Fruit fly (Drosophila melanogaster) whole organism, embryonic: ENCODE data around the gene CG14280.

Source experiments
- Atf-2 ChIP-seq: fragments of 200-800 bp; sonication (Bioruptor generic); optimal IDR thresholded peaks from 2 replicates; lab custom pipeline; 2016; ENCODE audit warnings: missing biosample characterization, missing genetic modification characterization
- B-H1 ChIP-seq: fragments of 200-800 bp; sonication (Bioruptor generic); IDR thresholded peaks from 3 replicates; pipeline ENCODE4 v1.3.6; 2022; ENCODE audit warnings: missing biosample characterization, missing genetic modification characterization
- CG1024 ChIP-seq: fragments of 200-800 bp; sonication (Bioruptor generic); IDR thresholded peaks from 2 replicates; pipeline ENCODE4 v1.3.6; 2022; ENCODE audit warnings: missing biosample characterization, missing genetic modification characterization
- CG10366 ChIP-seq: fragments of 200-800 bp; sonication (Bioruptor generic); IDR thresholded peaks from 2 replicates; pipeline ENCODE4 v1.3.6; 2022; ENCODE audit warnings: missing biosample characterization, missing genetic modification characterization
- CG10979 ChIP-seq: fragments of 200-800 bp; sonication (Bioruptor generic); optimal IDR thresholded peaks from 2 replicates; lab custom pipeline; 2018; ENCODE audit warnings: missing biosample characterization, mild to moderate bottlenecking, missing genetic modification characterization, moderate library complexity
- CG11456 ChIP-seq: fragments of 200-800 bp; sonication (Bioruptor generic); IDR thresholded peaks from 3 replicates; pipeline ENCODE4 v1.3.6; 2022; ENCODE audit warnings: missing biosample characterization, missing genetic modification characterization
- CG12391 ChIP-seq: fragments of 200-800 bp; sonication (Bioruptor generic); optimal IDR thresholded peaks from 3 replicates; lab custom pipeline; 2018; ENCODE audit warnings: missing biosample characterization, mild to moderate bottlenecking, missing genetic modification characterization, moderate library complexity
- CG12942 ChIP-seq: fragments of 200-800 bp; sonication (Bioruptor generic); optimal IDR thresholded peaks from 3 replicates; lab custom pipeline; 2016; ENCODE audit warnings: missing biosample characterization, missing genetic modification characterization
- CG14667 ChIP-seq: fragments of 200-800 bp; sonication (Bioruptor generic); IDR thresholded peaks from 2 replicates; pipeline ENCODE4 v1.3.6; 2022; ENCODE audit warnings: missing biosample characterization, missing genetic modification characterization
- CG17186 ChIP-seq: fragments of 200-800 bp; sonication (Bioruptor generic); optimal IDR thresholded peaks from 3 replicates; lab custom pipeline; 2017; ENCODE audit warnings: missing biosample characterization, missing genetic modification reagents, missing genetic modification characterization
- CG17361 ChIP-seq: fragments of 200-800 bp; sonication (Bioruptor generic); IDR thresholded peaks from 3 replicates; pipeline ENCODE4 v1.3.6; 2022; ENCODE audit warnings: missing biosample characterization, missing genetic modification characterization
- CG18476 ChIP-seq: fragments of 200-800 bp; sonication (Bioruptor generic); optimal IDR thresholded peaks from 2 replicates; lab custom pipeline; 2016; ENCODE audit warnings: missing biosample characterization, mild to moderate bottlenecking, missing genetic modification characterization
- CG2678 ChIP-seq: fragments of 200-800 bp; sonication (Bioruptor generic); optimal IDR thresholded peaks from 3 replicates; lab custom pipeline; 2019; ENCODE audit warnings: missing biosample characterization, mild to moderate bottlenecking, missing genetic modification characterization, moderate library complexity
- CG2889 ChIP-seq: fragments of 200-800 bp; sonication (Bioruptor generic); IDR thresholded peaks from 3 replicates; pipeline ENCODE4 v1.3.6; 2022; ENCODE audit warnings: missing biosample characterization, missing genetic modification characterization
- CG32767 ChIP-seq: fragments of 200-800 bp; sonication (Bioruptor generic); IDR thresholded peaks from 2 replicates; pipeline ENCODE4 v1.3.6; 2022; ENCODE audit warnings: missing biosample characterization, missing genetic modification characterization
- CG43689 ChIP-seq: fragments of 200-800 bp; sonication (Bioruptor generic); IDR thresholded peaks from 2 replicates; pipeline ENCODE4 v1.3.6; 2022; ENCODE audit warnings: missing biosample characterization, missing genetic modification characterization
- CG5180 ChIP-seq: fragments of 200-800 bp; sonication (Bioruptor generic); optimal IDR thresholded peaks from 3 replicates; lab custom pipeline; 2017; ENCODE audit warnings: missing biosample characterization, missing genetic modification characterization, mild to moderate bottlenecking, moderate library complexity, missing genetic modification reagents
- CG6813 ChIP-seq: fragments of 200-800 bp; sonication (Bioruptor generic); optimal IDR thresholded peaks from 2 replicates; lab custom pipeline; 2017; ENCODE audit warnings: missing biosample characterization, missing genetic modification characterization, mild to moderate bottlenecking, moderate library complexity, missing genetic modification reagents
- CG7372 ChIP-seq: fragments of 200-800 bp; sonication (Bioruptor generic); IDR thresholded peaks from 2 replicates; pipeline ENCODE4 v1.3.6; 2022; ENCODE audit warnings: missing biosample characterization, missing genetic modification characterization
- H2.0 ChIP-seq: fragments of 200-800 bp; sonication (Bioruptor generic); IDR thresholded peaks from 2 replicates; pipeline ENCODE4 v1.3.6; 2022; ENCODE audit warnings: missing biosample characterization, missing genetic modification characterization
- Hand ChIP-seq: fragments of 200-800 bp; sonication (Bioruptor generic); optimal IDR thresholded peaks from 2 replicates; lab custom pipeline; 2017; ENCODE audit warnings: mild to moderate bottlenecking, missing biosample characterization, missing genetic modification reagents, missing genetic modification characterization
- Hmx ChIP-seq: fragments of 200-800 bp; sonication (Bioruptor generic); optimal IDR thresholded peaks from 2 replicates; lab custom pipeline; 2016; ENCODE audit warnings: missing biosample characterization, missing genetic modification characterization
- Hr78 ChIP-seq, 2 experiments: fragments of 200-800 bp in 1 of 2; fragments of >200 bp in 1 of 2; sonication (Bioruptor generic) in 1 of 2; optimal IDR thresholded peaks; 2 replicates each; lab custom pipeline; 2017 to 2019; ENCODE audit warnings: missing biosample characterization in 2 of 2, missing genetic modification characterization in 2 of 2, mild to moderate bottlenecking in 1 of 2, moderate library complexity in 1 of 2
- Lim3 ChIP-seq: fragments of 200-800 bp; sonication (Bioruptor generic); IDR thresholded peaks from 2 replicates; pipeline ENCODE4 v1.3.6; 2022; ENCODE audit warnings: missing biosample characterization, missing genetic modification characterization
- MTF-1 ChIP-seq: fragments of 200-800 bp; sonication (Bioruptor generic); optimal IDR thresholded peaks from 2 replicates; lab custom pipeline; 2018; ENCODE audit warnings: missing biosample characterization, mild to moderate bottlenecking, missing genetic modification characterization, borderline replicate concordance
- Ravus ChIP-seq: fragments of 200-800 bp; sonication (Bioruptor generic); IDR thresholded peaks from 2 replicates; pipeline ENCODE4 v1.3.6; 2022; ENCODE audit warnings: missing biosample characterization, missing genetic modification characterization
- Scr ChIP-seq: fragments of 200-800 bp; sonication (Bioruptor generic); IDR thresholded peaks from 2 replicates; pipeline ENCODE4 v1.3.6; 2022; ENCODE audit warnings: missing biosample characterization, missing genetic modification characterization; ENCODE audit not compliant: partially characterized antibody
- Sox102F ChIP-seq: fragments of 200-800 bp; sonication (Bioruptor generic); optimal IDR thresholded peaks from 2 replicates; lab custom pipeline; 2018; ENCODE audit warnings: missing biosample characterization, mild to moderate bottlenecking, missing genetic modification characterization, moderate library complexity
- Sry-δ ChIP-seq: fragments of 200-800 bp; sonication (Bioruptor generic); optimal IDR thresholded peaks from 2 replicates; lab custom pipeline; 2016; ENCODE audit warnings: missing biosample characterization, missing genetic modification characterization
- Stat92E ChIP-seq, 3 experiments: fragments of >200 bp in 2 of 3; fragments of 200-800 bp in 1 of 3; sonication (Bioruptor generic) in 1 of 3; optimal IDR thresholded peaks; 2 replicates each; lab custom pipeline; 2017 to 2019; ENCODE audit warnings: missing biosample characterization in 3 of 3, missing genetic modification characterization in 3 of 3, mild to moderate bottlenecking in 1 of 3, moderate library complexity in 1 of 3
- Xbp1 ChIP-seq: fragments of 200-800 bp; sonication (Bioruptor generic); optimal IDR thresholded peaks from 3 replicates; lab custom pipeline; 2016; ENCODE audit warnings: missing biosample characterization, mild to moderate bottlenecking, missing genetic modification characterization
- ap ChIP-seq: fragments of 200-800 bp; sonication (Bioruptor generic); IDR thresholded peaks from 2 replicates; pipeline ENCODE4 v1.3.6; 2022; ENCODE audit warnings: missing biosample characterization, missing genetic modification characterization
- cas ChIP-seq: fragments of 200-800 bp; sonication (Bioruptor generic); IDR thresholded peaks from 2 replicates; pipeline ENCODE4 v1.3.6; 2022; ENCODE audit warnings: missing biosample characterization, missing genetic modification characterization
- cg ChIP-seq: fragments of 200-800 bp; sonication (Bioruptor generic); optimal IDR thresholded peaks from 3 replicates; lab custom pipeline; 2019; ENCODE audit warnings: missing biosample characterization, mild to moderate bottlenecking, missing genetic modification characterization, moderate library complexity
- chif ChIP-seq, 2 experiments: fragments of 200-800 bp; sonication (Bioruptor generic); optimal IDR thresholded peaks; 3 replicates each; lab custom pipeline; 2016; ENCODE audit warnings: missing biosample characterization in 2 of 2, missing genetic modification characterization in 2 of 2
- dm ChIP-seq: fragments of 200-800 bp; sonication (Bioruptor generic); optimal IDR thresholded peaks from 3 replicates; lab custom pipeline; 2016; ENCODE audit warnings: missing biosample characterization, missing genetic modification characterization
- dpn ChIP-seq, 2 experiments: fragments of 200-800 bp; sonication (Bioruptor generic); optimal IDR thresholded peaks; 3 replicates each; lab custom pipeline; 2016; ENCODE audit warnings: missing biosample characterization in 2 of 2, missing genetic modification characterization in 2 of 2
- dysf ChIP-seq: fragments of 200-800 bp; sonication (Bioruptor generic); IDR thresholded peaks from 3 replicates; pipeline ENCODE4 v1.3.6; 2022; ENCODE audit warnings: missing biosample characterization, missing genetic modification characterization
- gcm ChIP-seq: fragments of 200-800 bp; sonication (Bioruptor generic); optimal IDR thresholded peaks from 2 replicates; lab custom pipeline; 2019; ENCODE audit warnings: missing biosample characterization, mild to moderate bottlenecking, missing genetic modification characterization, moderate library complexity
- gro ChIP-seq: fragments of 200-800 bp; sonication (Bioruptor generic); optimal IDR thresholded peaks from 2 replicates; lab custom pipeline; 2016; ENCODE audit warnings: missing biosample characterization, missing genetic modification characterization
- gsb ChIP-seq: fragments of 200-800 bp; sonication (Bioruptor generic); IDR thresholded peaks from 2 replicates; pipeline ENCODE4 v1.3.6; 2022; ENCODE audit warnings: missing biosample characterization, missing genetic modification characterization
- hbn ChIP-seq: fragments of 200-800 bp; sonication (Bioruptor generic); IDR thresholded peaks from 2 replicates; pipeline ENCODE4 v1.3.6; 2022; ENCODE audit warnings: missing biosample characterization, missing genetic modification characterization; ENCODE audit not compliant: partially characterized antibody
- kni ChIP-seq: fragments of 200-800 bp; sonication (Bioruptor generic); optimal IDR thresholded peaks from 3 replicates; lab custom pipeline; 2017; ENCODE audit warnings: mild to moderate bottlenecking, missing biosample characterization, missing genetic modification reagents, missing genetic modification characterization
- nerfin-2 ChIP-seq: fragments of 200-800 bp; sonication (Bioruptor generic); IDR thresholded peaks from 2 replicates; pipeline ENCODE4 v1.3.6; 2022; ENCODE audit warnings: missing biosample characterization, missing genetic modification characterization; ENCODE audit not compliant: partially characterized antibody
- onecut ChIP-seq: fragments of 200-800 bp; sonication (Bioruptor generic); IDR thresholded peaks from 2 replicates; pipeline ENCODE4 v1.3.6; 2022; ENCODE audit warnings: missing biosample characterization, missing genetic modification characterization
- pfk ChIP-seq: fragments of 200-800 bp; sonication (Bioruptor generic); optimal IDR thresholded peaks from 2 replicates; lab custom pipeline; 2018; ENCODE audit warnings: missing biosample characterization, mild to moderate bottlenecking, missing genetic modification characterization, moderate library complexity
- ssp ChIP-seq: fragments of 200-800 bp; sonication (Bioruptor generic); IDR thresholded peaks from 2 replicates; pipeline ENCODE4 v1.3.6; 2022; ENCODE audit warnings: missing biosample characterization, missing genetic modification characterization
- wdn ChIP-seq: fragments of 200-800 bp; sonication (Bioruptor generic); IDR thresholded peaks from 2 replicates; pipeline ENCODE4 v1.3.6; 2022; ENCODE audit warnings: missing biosample characterization, missing genetic modification characterization
- wor ChIP-seq: fragments of 200-800 bp; sonication (Bioruptor generic); IDR thresholded peaks from 2 replicates; pipeline ENCODE4 v1.3.6; 2022; ENCODE audit warnings: missing biosample characterization, missing genetic modification characterization
- z ChIP-seq: fragments of 200-800 bp; sonication (Bioruptor generic); IDR thresholded peaks from 3 replicates; pipeline ENCODE4 v1.3.6; 2022; ENCODE audit warnings: missing biosample characterization, missing genetic modification characterization
- zen ChIP-seq: fragments of 200-800 bp; sonication (Bioruptor generic); optimal IDR thresholded peaks from 3 replicates; lab custom pipeline; 2018; ENCODE audit warnings: missing biosample characterization, mild to moderate bottlenecking, missing genetic modification characterization, moderate library complexity

The CG14280 gene

DNA sequence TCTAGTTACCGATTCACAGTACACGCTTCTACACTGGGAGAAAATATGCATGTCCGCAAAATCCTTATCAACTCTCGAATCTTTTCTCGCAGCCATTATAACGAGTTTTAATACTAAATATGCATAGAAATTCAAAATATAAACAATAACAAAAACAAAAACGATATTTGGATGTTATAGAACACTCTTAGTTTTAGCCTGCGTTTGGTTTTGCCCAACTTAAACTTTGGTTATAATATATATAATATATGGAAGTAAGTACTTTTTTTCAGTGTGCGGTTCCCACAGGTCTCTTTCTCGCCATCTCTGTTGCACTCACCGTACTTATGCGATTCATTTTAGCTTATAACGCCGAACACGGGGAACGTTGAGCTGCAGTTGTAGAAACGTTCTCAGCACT lies 44.8 kb upstream of the CG14280 start, which contains the start of gene cry (continued):
- no peak for TF ChIP-seq dm (GFP tag; lab: Kevin White, UChicago)
- TF ChIP-seq CG12391 (tag; lab: Kevin White, UChicago) = peak; percentile 67
- TF ChIP-seq H2.0 (GFP tag; lab: Robert Waterston, UW) = no peak
- TF ChIP-seq chif (GFP tag; optimal IDR thresholded peaks at IDR 0.05; lab: Kevin White, UChicago) = peak in 1 of 2 experiments; percentile 16
- TF ChIP-seq pfk = no peak
- no peak; the same call in 2 of the 3 replicates for TF ChIP-seq B-H1 (GFP tag; lab: Robert Waterston, UW)
- TF ChIP-seq Lim3 (GFP tag; lab: Robert Waterston, UW) = no peak
- TF ChIP-seq CG32767 = peak; percentile 26; the same call in 1 of the 2 replicates
- peak; percentile 30; the same call in 1 of the 2 replicates for TF ChIP-seq CG10366 (GFP tag; lab: Robert Waterston, UW)
- TF ChIP-seq CG18476 (GFP tag; lab: Kevin White, UChicago) = no peak
- TF ChIP-seq Hr78 (GFP tag; optimal IDR thresholded peaks at IDR 0.05; lab: Kevin White, UChicago) = peak in 1 of 2 experiments; percentile 27
- TF ChIP-seq Stat92E (GFP tag; optimal IDR thresholded peaks at IDR 0.05; lab: Kevin White, UChicago) = no peak
- peak; percentile 11 for TF ChIP-seq cg (GFP tag; lab: Kevin White, UChicago)
- TF ChIP-seq onecut (GFP tag; lab: Robert Waterston, UW) = no peak
- TF ChIP-seq Hand (GFP tag; lab: Kevin White, UChicago) = no peak
- TF ChIP-seq CG6813 (GFP tag; lab: Kevin White, UChicago) = no peak
- TF ChIP-seq CG10979 = peak; percentile 84
- TF ChIP-seq Sox102F (GFP tag; lab: Kevin White, UChicago) = peak; percentile 77
- TF ChIP-seq gcm (GFP tag; lab: Kevin White, UChicago) = peak; percentile 46
- TF ChIP-seq cas (GFP tag; lab: Robert Waterston, UW) = no peak
- no peak for TF ChIP-seq CG43689 (GFP tag; lab: Robert Waterston, UW)
- peak; percentile 52 for TF ChIP-seq Xbp1
- TF ChIP-seq dpn (GFP tag; optimal IDR thresholded peaks at IDR 0.05; lab: Kevin White, UChicago) = peak in 1 of 2 experiments; percentile 45
- peak; percentile 82 for TF ChIP-seq CG17361 (GFP tag; lab: Robert Waterston, UW)
- TF ChIP-seq CG12942 (GFP tag; lab: Kevin White, UChicago) = peak; percentile 2
- TF ChIP-seq CG2889 (GFP tag; lab: Robert Waterston, UW) = no peak
- no peak for TF ChIP-seq Sry-δ (GFP tag; lab: Kevin White, UChicago)
- no peak for TF ChIP-seq CG14667 (GFP tag; lab: Robert Waterston, UW)
- TF ChIP-seq gsb (GFP tag; lab: Robert Waterston, UW) = no peak
- no peak for TF ChIP-seq Ravus
- TF ChIP-seq kni (GFP tag; lab: Kevin White, UChicago) = no peak
- TF ChIP-seq CG7372 (GFP tag; lab: Robert Waterston, UW) = no peak
- no peak for TF ChIP-seq z (GFP tag; lab: Robert Waterston, UW)
- peak; percentile 8 for TF ChIP-seq Atf-2 (GFP tag; lab: Kevin White, UChicago)
- TF ChIP-seq nerfin-2 (GFP tag; lab: Robert Waterston, UW) = no peak
- TF ChIP-seq ap = no peak
- no peak for TF ChIP-seq Hmx (GFP tag; lab: Kevin White, UChicago)
- TF ChIP-seq wdn (GFP tag; lab: Robert Waterston, UW) = no peak
- no peak for TF ChIP-seq dysf
- no peak for TF ChIP-seq CG5180 (GFP tag; lab: Kevin White, UChicago)
- peak; percentile 53 for TF ChIP-seq wor (GFP tag; lab: Robert Waterston, UW)
- TF ChIP-seq zen (tag; lab: Kevin White, UChicago) = no peak
- no peak for TF ChIP-seq CG1024 (GFP tag; lab: Robert Waterston, UW)
- no peak for TF ChIP-seq hbn (GFP tag; lab: Robert Waterston, UW)
- no peak for TF ChIP-seq CG17186
- TF ChIP-seq ssp (GFP tag; lab: Robert Waterston, UW) = peak; percentile 10; the same call in 1 of the 2 replicates
- no peak for TF ChIP-seq MTF-1 (GFP tag; lab: Kevin White, UChicago)
- no peak for TF ChIP-seq gro (GFP tag; lab: Kevin White, UChicago)
- peak; percentile 73 for TF ChIP-seq CG2678 (tag; lab: Kevin White, UChicago)
- TF ChIP-seq CG11456 (GFP tag; lab: Robert Waterston, UW) = no peak
- TF ChIP-seq Scr = no peak
